Worm (Caenorhabditis elegans) whole organism, late embryonic: ENCODE measurements around the gene Y42A5A.5.

Experiments
- ama-1 ChIP-seq: fragments of 150-350 bp; optimal IDR thresholded peaks from 2 replicates; lab custom pipeline; 2014
- dve-1 ChIP-seq: sonication (generic microtip); optimal IDR thresholded peaks from 2 replicates; lab custom pipeline; 2017; ENCODE audit warnings: antibody characterized with exemption, mild to moderate bottlenecking, missing genetic modification characterization, missing compliant biosample characterization
- elt-2 ChIP-seq: sonication (generic microtip); optimal IDR thresholded peaks from 2 replicates; lab custom pipeline; 2016; ENCODE audit warnings: missing genetic modification reagents, missing genetic modification characterization, missing compliant biosample characterization
- madf-2 ChIP-seq: sonication (generic microtip); optimal IDR thresholded peaks from 2 replicates; lab custom pipeline; 2017; ENCODE audit warnings: missing genetic modification characterization, missing compliant biosample characterization
- pqm-1 ChIP-seq: sonication (generic microtip); optimal IDR thresholded peaks from 2 replicates; lab custom pipeline; 2016; ENCODE audit warnings: missing genetic modification characterization, missing compliant biosample characterization

DNA sequence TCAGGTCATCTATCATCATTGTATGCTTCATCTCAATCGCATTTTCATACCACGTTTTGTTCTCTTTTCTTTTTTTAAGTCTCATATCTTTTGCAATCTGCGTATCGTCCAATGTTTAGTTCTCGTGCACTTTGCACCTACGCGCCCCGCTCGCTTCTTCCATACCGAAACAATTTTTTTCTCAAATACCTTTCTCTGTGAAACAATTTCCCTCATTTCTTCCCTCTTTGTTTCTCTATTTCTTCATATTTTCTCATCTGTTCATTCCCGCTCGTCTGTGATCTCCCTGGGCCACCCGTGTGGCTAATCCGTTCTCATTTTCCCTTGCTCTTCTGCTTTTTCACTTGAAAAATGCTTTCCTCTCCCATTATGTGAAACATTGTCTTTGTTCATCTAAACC lies 30.8 kb upstream of the Y42A5A.5 start:
- no peak for TF ChIP-seq ama-1
- no peak for TF ChIP-seq madf-2
- TF ChIP-seq dve-1 (tag; lab: Kevin White, UChicago): no peak
- no peak for TF ChIP-seq elt-2 (tag; lab: Kevin White, UChicago)
- no peak for TF ChIP-seq pqm-1
